Fruit fly (Drosophila melanogaster): ENCODE measurements around the gene DEF8.

DNA sequence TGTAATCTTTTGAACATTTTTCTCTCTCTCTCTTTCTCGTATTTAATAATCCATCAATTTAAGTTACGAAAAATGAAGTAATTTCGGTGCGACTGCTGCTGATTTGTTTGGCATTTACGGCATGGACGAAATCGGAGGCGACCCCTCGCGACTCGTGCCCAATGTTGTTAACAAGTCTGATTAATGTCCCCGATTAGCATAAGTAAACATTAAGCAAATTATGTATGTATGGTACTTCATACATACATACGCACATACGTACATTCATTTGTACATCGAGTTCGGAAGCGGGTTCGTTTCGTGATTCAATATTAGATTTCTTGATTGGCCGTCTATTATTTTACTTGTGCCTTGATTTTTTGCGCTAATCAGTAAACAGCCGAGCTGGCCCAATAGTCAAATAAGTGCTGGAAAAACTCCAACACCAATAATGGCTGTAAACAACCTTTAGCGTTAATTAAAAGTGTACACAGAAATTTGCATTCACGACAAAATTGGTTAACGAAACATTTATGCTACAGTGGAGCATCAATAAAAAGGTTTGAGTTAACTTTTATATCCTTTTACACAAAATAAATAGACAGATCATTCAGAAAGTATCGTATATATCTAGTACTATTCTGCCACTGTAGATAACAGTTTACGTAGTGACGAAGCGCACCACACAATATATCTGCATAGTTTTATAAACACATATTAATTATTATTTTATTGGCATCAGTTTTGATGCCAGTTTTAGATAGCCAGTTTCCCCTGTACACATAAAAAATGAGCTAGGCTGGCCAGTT, 40.9 kb upstream of the DEF8 start:
- TF ChIP-seq CTCF (optimal IDR thresholded peaks at IDR 0.05) (no peak), CG8478 (optimal IDR thresholded peaks at IDR 0.05) (no peak)

Data from S2 (cell line).